Worm (Caenorhabditis elegans) whole organism, L1 larva: ENCODE measurements around the gene F10C1.23.

ENCODE experiments used
- ama-1 ChIP-seq: fragments of 150-350 bp; optimal IDR thresholded peaks from 2 replicates; lab custom pipeline; 2014
- ceh-90 ChIP-seq: sonication (generic microtip); optimal IDR thresholded peaks from 2 replicates; lab custom pipeline; 2016; ENCODE audit warnings: missing genetic modification characterization, missing compliant biosample characterization
- efl-1 ChIP-seq, 4 experiments: fragments of 150-350 bp; optimal IDR thresholded peaks in 3 of 4; peaks in 1 of 4; 1 replicate in 1 of 4; 2 replicates in 3 of 4; lab custom pipeline; 2014; ENCODE audit warnings: missing biosample characterization in 2 of 4, missing genetic modification characterization in 2 of 4, missing genetic modification reagents in 2 of 4
- egl-13 ChIP-seq: sonication (generic microtip); optimal IDR thresholded peaks from 2 replicates; lab custom pipeline; 2016; ENCODE audit warnings: missing genotype, missing genetic modification reagents, missing genetic modification characterization, missing compliant biosample characterization
- elt-2 ChIP-seq: sonication (generic microtip); optimal IDR thresholded peaks from 2 replicates; lab custom pipeline; 2016; ENCODE audit warnings: missing genetic modification characterization, mild to moderate bottlenecking, inconsistent platforms, missing compliant biosample characterization, missing genetic modification reagents
- nhr-11 ChIP-seq: fragments of 150-350 bp; optimal IDR thresholded peaks from 2 replicates; lab custom pipeline; 2014; ENCODE audit warnings: missing biosample characterization, missing genetic modification characterization
- unc-62 ChIP-seq: fragments of 150-350 bp; optimal IDR thresholded peaks from 2 replicates; lab custom pipeline; 2014; ENCODE audit warnings: missing biosample characterization, missing genetic modification reagents, missing genetic modification characterization

DNA sequence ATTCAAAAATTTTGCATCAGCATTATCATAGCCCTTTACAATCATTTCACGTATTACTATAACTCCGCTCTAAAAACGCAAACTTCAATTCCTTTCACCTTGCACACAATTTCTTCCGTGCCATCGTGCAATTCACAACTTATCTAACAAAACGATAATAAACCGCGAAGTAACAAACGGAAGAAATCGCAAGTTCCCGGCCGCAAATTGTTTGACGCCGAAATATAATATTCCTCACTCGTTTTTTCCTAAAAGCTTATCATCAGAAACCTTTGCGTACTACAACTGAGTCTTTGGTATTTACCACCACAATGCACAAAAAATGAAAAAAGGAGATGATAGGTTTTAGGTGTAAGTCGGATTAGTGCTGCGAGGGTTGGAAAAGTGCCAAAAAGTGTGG is 10.5 kb upstream of the F10C1.23 start:
- TF ChIP-seq nhr-11 (tag; lab: Kevin White, UChicago), result no peak
- TF ChIP-seq unc-62 (GFP tag; lab: Kevin White, UChicago), result no peak
- TF ChIP-seq ama-1 (lab: Kevin White, UChicago), result no peak
- TF ChIP-seq elt-2 (tag; lab: Kevin White, UChicago), result peak; percentile 96
- no peak for TF ChIP-seq ceh-90 (tag; lab: Kevin White, UChicago)
- no peak for TF ChIP-seq egl-13 (tag; lab: Kevin White, UChicago)
- TF ChIP-seq efl-1 (optimal IDR thresholded peaks at IDR 0.05; lab: Kevin White, UChicago), result no peak
- no peak for TF ChIP-seq efl-1 (GFP tag; optimal IDR thresholded peaks at IDR 0.05 in 1 of 2; lab: Kevin White, UChicago)
